Fruit fly (Drosophila melanogaster) whole organism, larva: ENCODE measurements around the gene Gbs-70E.

Experiments
- noc ChIP-seq: fragments of 200-800 bp; sonication (Bioruptor generic); optimal IDR thresholded peaks from 3 replicates; lab custom pipeline; 2019; ENCODE audit warnings: missing biosample characterization, mild to moderate bottlenecking, missing genetic modification characterization, moderate library complexity

The Gbs-70E gene

dm6 chr3L:14544987-14545943, 5.5 kb downstream of the Gbs-70E start:
- TF ChIP-seq noc (tag; lab: Kevin White, UChicago): no peak

DNA sequence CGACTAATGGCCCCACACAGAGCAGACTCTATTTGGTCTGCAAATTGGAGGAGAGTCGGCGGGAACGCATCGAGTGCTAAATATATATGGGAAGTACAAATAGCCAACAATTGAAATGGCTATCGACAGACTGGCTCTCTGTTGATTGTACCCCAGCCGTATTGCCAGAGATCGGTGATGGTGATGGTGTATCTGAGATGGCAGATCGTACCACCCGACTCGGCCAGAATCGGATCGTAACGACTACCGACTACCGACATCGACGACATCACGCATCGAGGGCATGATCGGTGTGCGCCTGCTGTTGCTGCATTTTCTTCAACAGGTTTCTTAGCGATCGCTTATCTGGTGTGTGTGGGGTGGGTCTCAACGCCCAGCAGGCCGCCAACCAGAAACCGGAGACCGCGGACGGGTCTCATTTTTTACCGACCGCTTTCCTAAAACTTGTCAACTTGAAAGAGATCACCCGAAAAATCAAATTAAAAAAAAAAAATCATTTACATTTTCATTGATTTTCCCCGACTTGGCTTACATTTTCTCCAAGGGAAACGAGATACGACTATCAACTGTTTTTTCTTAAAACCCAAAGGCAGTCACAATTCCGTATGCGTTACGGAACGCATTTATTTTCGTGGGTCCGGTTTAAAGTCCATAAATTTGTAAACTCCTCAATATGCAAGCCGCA, 6.7 kb downstream of the Gbs-70E start:
- peak; percentile 36 for TF ChIP-seq noc (tag; lab: Kevin White, UChicago)

dm6 chr3L:14537435-14537991, 13.3 kb downstream of the Gbs-70E start, which contains the start of gene Mpcp2:
Gene Mpcp2, plus strand, starts transcription at chr3L:14537651.
- TF ChIP-seq noc (tag; lab: Kevin White, UChicago): peak; percentile 71

- no peak for TF ChIP-seq noc (tag; lab: Kevin White, UChicago)
These were observed 14.6 kb downstream of the Gbs-70E start, which contains the start of the genes bbg and CG43246 for dm6 chr3L:14536042-14536684. Gene bbg, minus strand, starts transcription at chr3L:14536276. Gene CG43246, plus strand, starts transcription at chr3L:14536634.

- TF ChIP-seq noc (tag; lab: Kevin White, UChicago): no peak
These were observed 16.2 kb downstream of the Gbs-70E start for dm6 chr3L:14534619-14535018.

dm6 chr3L:14533110-14533509, 17.7 kb downstream of the Gbs-70E start:
- no peak for TF ChIP-seq noc (tag; lab: Kevin White, UChicago)

DNA sequence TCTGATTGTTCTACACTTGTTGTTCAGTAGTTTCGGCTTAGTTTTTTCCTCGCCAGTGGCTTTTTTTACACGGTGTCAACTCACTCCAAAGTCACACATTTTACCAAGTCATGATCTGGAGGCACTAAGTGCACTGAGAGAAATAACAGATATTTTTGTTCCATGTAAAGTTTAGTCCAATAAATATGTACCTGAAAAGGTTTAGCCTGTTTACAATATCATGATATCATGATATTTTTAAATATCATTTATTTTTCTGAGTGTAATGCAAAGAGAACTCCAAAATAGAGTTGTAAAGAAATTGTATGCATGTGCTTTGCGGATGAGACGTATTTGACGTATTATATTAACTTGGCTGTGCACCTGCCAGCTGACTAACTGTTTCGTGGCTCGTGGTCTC, 19.0 kb downstream of the Gbs-70E start:
- TF ChIP-seq noc (tag; lab: Kevin White, UChicago): no peak

DNA sequence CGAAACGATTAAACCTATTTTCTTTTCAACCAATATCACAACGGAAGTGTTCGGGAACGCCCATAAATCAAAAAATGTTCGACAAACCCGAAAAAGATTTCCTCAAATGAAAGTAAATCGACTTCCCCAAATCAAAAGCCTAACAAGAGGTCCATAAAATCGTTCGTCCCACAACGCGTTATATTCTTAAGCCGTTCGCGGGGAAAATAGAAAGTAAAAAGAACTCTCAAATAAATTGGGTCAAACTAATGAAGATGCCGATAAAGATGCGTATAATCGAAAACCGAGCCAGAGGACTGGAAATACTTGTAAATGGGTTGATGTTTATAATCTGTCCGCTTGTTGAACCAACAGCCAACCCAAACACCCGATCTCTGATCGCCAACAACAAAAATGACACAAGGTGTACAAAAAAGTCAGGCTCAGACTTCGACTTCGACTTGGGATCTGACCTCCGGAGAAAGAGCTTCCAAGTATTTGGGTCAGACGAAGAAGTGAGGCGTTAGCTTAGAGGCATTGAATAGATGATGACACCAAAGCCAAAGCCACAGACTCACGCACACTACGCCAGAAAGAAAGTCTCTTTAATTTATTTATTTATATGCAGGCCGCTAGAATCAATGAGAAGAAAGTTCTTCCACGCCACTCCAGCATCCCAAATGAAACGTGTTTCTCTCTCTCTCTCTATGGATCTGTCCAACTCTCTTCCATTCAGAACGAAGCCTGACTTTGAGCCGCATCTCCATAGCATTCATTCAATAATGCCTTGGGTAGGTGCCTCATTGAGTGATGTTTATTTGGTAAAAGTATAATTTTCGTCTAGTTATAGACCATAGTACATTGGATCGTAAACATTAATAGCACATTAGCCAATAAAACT, 28.1 kb downstream of the Gbs-70E start:
- TF ChIP-seq noc (tag; lab: Kevin White, UChicago): no peak

- TF ChIP-seq noc (tag; lab: Kevin White, UChicago): no peak
These were observed 29.2 kb downstream of the Gbs-70E start, which contains the start of gene CG4613 for dm6 chr3L:14521590-14521989. Gene CG4613, minus strand, starts transcription at chr3L:14521690.

DNA sequence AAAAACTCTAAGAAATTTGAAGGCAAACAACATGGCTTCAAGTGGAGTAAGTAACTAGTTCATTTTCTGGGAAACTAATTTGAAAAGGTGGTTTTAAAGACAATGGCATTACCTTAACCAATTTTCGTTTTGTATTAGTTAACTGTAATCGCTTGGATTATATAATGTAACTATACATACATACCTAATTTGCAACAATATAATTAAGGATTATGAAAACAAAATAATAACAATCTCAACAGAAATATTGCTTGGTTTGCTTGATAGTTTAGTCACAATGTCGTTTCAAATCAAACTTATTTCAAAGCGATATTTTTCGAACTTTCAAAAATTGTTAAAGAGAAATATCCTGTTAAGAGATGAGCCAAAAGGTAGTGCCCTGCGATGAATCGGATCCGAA, 33.2 kb downstream of the Gbs-70E start, which contains the start of gene CG9592:
CG9592 (plus strand) TSS at position 301 of the 400 bp plus-strand sequence.
- no peak for TF ChIP-seq noc (tag; lab: Kevin White, UChicago)

dm6 chr3L:14515690-14516089, 35.1 kb downstream of the Gbs-70E start:
- TF ChIP-seq noc (tag; lab: Kevin White, UChicago): no peak

dm6 chr3L:14513286-14513685, 37.5 kb downstream of the Gbs-70E start:
- no peak for TF ChIP-seq noc (tag; lab: Kevin White, UChicago)

- TF ChIP-seq noc (tag; lab: Kevin White, UChicago): peak; percentile 71
These were observed 40.8 kb downstream of the Gbs-70E start for dm6 chr3L:14509981-14510380.

DNA sequence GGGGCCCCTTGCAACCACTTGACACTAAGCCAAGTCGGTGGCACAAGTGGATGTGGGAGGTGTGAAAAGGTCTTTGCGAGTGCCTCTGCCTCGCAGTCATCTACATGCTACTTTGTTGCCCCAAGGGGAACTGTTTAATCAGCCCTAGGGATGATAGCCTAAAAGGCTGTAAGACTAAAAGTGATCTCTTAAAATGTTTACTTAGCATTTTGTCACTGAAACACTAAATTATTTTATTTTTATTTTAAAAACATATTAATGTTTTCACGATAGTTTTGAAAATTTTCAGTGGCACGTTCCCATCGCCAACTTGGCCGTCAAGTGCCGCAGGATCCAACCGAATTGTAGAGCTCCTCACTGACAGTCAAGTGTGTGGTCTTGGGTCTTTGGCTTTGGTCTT, 53.3 kb downstream of the Gbs-70E start:
- no peak for TF ChIP-seq noc (tag; lab: Kevin White, UChicago)
